Fruit fly (Drosophila melanogaster) whole organism, adult: ENCODE measurements around the gene cutlet.

Experiments used
- CG11617 ChIP-seq: fragments of 200-800 bp; sonication (Bioruptor generic); optimal IDR thresholded peaks from 2 replicates; lab custom pipeline; 2017; ENCODE audit warnings: mild to moderate bottlenecking, missing biosample characterization, missing genetic modification reagents, missing genetic modification characterization
- CG12768 ChIP-seq: fragments of 200-800 bp; sonication (Bioruptor generic); optimal IDR thresholded peaks from 2 replicates; lab custom pipeline; 2017; ENCODE audit warnings: missing biosample characterization, missing genetic modification characterization, mild to moderate bottlenecking, moderate library complexity, missing genetic modification reagents
- CG1620 ChIP-seq: fragments of 200-800 bp; sonication (Bioruptor generic); optimal IDR thresholded peaks from 2 replicates; lab custom pipeline; 2016; ENCODE audit warnings: missing biosample characterization, missing genetic modification characterization
- Clk ChIP-seq: fragments of 200-800 bp; sonication (Bioruptor generic); optimal IDR thresholded peaks from 2 replicates; lab custom pipeline; 2017; ENCODE audit warnings: missing biosample characterization, missing genetic modification characterization
- Crg-1 ChIP-seq: fragments of 200-800 bp; sonication (Bioruptor generic); optimal IDR thresholded peaks from 2 replicates; lab custom pipeline; 2016; ENCODE audit warnings: missing biosample characterization, missing genetic modification characterization
- bab1 ChIP-seq: fragments of 200-800 bp; sonication (Bioruptor generic); optimal IDR thresholded peaks from 3 replicates; lab custom pipeline; 2019; ENCODE audit warnings: missing biosample characterization, mild to moderate bottlenecking, missing genetic modification characterization, moderate library complexity
- cic ChIP-seq: fragments of 200-800 bp; sonication (Bioruptor generic); optimal IDR thresholded peaks from 2 replicates; lab custom pipeline; 2017; ENCODE audit warnings: missing biosample characterization, mild to moderate bottlenecking, missing genetic modification characterization, moderate library complexity
- ovo ChIP-seq: fragments of 200-800 bp; sonication (Bioruptor generic); optimal IDR thresholded peaks from 2 replicates; lab custom pipeline; 2016; ENCODE audit warnings: missing biosample characterization, missing genetic modification characterization
- pad ChIP-seq: fragments of 200-800 bp; sonication (Bioruptor generic); optimal IDR thresholded peaks from 3 replicates; lab custom pipeline; 2017; ENCODE audit warnings: missing biosample characterization, missing genetic modification characterization, mild to moderate bottlenecking, moderate library complexity, missing genetic modification reagents

- TF ChIP-seq cic (no peak), CG11617 (no peak), CG12768 (no peak), CG1620 (no peak), Clk (GFP tag; lab: Kevin White, UChicago) (no peak), bab1 (GFP tag; lab: Kevin White, UChicago) (no peak), pad (no peak), ovo (GFP tag; lab: Kevin White, UChicago) (no peak), Crg-1 (GFP tag; lab: Kevin White, UChicago) (no peak)
Measured at dm6 chr2L:3668451-3668850, 43.1 kb downstream of the cutlet start, which contains the start of gene Sfp24Ba.
